Fruit fly (Drosophila melanogaster) whole organism, pupa: ENCODE data around the gene Atat.

ENCODE experiments used
- D1 ChIP-seq: fragments of 200-800 bp; sonication (Bioruptor generic); optimal IDR thresholded peaks from 2 replicates; lab custom pipeline; 2018; ENCODE audit warnings: missing biosample characterization, mild to moderate bottlenecking, missing genetic modification characterization, moderate library complexity
- Snoo ChIP-seq: fragments of 200-800 bp; sonication (Bioruptor generic); optimal IDR thresholded peaks from 3 replicates; lab custom pipeline; 2017; ENCODE audit warnings: missing biosample characterization, mild to moderate bottlenecking, missing genetic modification characterization, inconsistent platforms

- TF ChIP-seq D1 (tag; lab: Kevin White, UChicago), result peak; percentile 4
- TF ChIP-seq Snoo (tag; lab: Kevin White, UChicago), result peak; percentile 24
These were observed 2.0 kb downstream of the Atat start for dm6 chr3L:9424528-9424911.
